Fruit fly (Drosophila melanogaster) whole organism, embryonic: ENCODE results near the gene CG32706.

Experiments used
- ATbp ChIP-seq: fragments of 200-800 bp; sonication (Bioruptor generic); optimal IDR thresholded peaks from 2 replicates; lab custom pipeline; 2017; ENCODE audit warnings: missing biosample characterization, mild to moderate bottlenecking, missing genetic modification characterization, missing genetic modification reagents
- Abd-B ChIP-seq: fragments of 200-800 bp; sonication (Bioruptor generic); optimal IDR thresholded peaks from 2 replicates; lab custom pipeline; 2018; ENCODE audit warnings: missing biosample characterization, mild to moderate bottlenecking, missing genetic modification characterization, moderate library complexity
- Atf-2 ChIP-seq: fragments of 200-800 bp; sonication (Bioruptor generic); optimal IDR thresholded peaks from 2 replicates; lab custom pipeline; 2016; ENCODE audit warnings: missing biosample characterization, missing genetic modification characterization
- B-H1 ChIP-seq: fragments of 200-800 bp; sonication (Bioruptor generic); IDR thresholded peaks from 3 replicates; pipeline ENCODE4 v1.3.6; 2022; ENCODE audit warnings: missing biosample characterization, missing genetic modification characterization
- CG10654 ChIP-seq: fragments of 200-800 bp; sonication (Bioruptor generic); optimal IDR thresholded peaks from 2 replicates; lab custom pipeline; 2016; ENCODE audit warnings: missing biosample characterization, missing genetic modification characterization
- CG11456 ChIP-seq: fragments of 200-800 bp; sonication (Bioruptor generic); IDR thresholded peaks from 3 replicates; pipeline ENCODE4 v1.3.6; 2022; ENCODE audit warnings: missing biosample characterization, missing genetic modification characterization
- CG12104 ChIP-seq: fragments of 200-800 bp; sonication (Bioruptor generic); optimal IDR thresholded peaks from 3 replicates; lab custom pipeline; 2016; ENCODE audit warnings: missing biosample characterization, missing genetic modification characterization
- CG12219 ChIP-seq: fragments of 200-800 bp; sonication (Bioruptor generic); optimal IDR thresholded peaks from 3 replicates; lab custom pipeline; 2018; ENCODE audit warnings: missing biosample characterization, mild to moderate bottlenecking, missing genetic modification characterization
- CG13775 ChIP-seq: fragments of 200-800 bp; sonication (Bioruptor generic); optimal IDR thresholded peaks from 3 replicates; lab custom pipeline; 2017; ENCODE audit warnings: missing biosample characterization, mild to moderate bottlenecking, missing genetic modification characterization
- CG1602 ChIP-seq: fragments of 200-800 bp; sonication (Bioruptor generic); optimal IDR thresholded peaks from 3 replicates; lab custom pipeline; 2016; ENCODE audit warnings: missing biosample characterization, missing genetic modification characterization
- CG17328 ChIP-seq: fragments of 200-800 bp; sonication (Bioruptor generic); IDR thresholded peaks from 2 replicates; pipeline ENCODE4 v1.3.6; 2022; ENCODE audit warnings: missing biosample characterization, missing genetic modification characterization
- CG17359 ChIP-seq: fragments of 200-800 bp; sonication (Bioruptor generic); optimal IDR thresholded peaks from 3 replicates; lab custom pipeline; 2018; ENCODE audit warnings: missing biosample characterization, mild to moderate bottlenecking, missing genetic modification characterization, moderate library complexity
- CG17802 ChIP-seq: fragments of 200-800 bp; sonication (Bioruptor generic); optimal IDR thresholded peaks from 2 replicates; lab custom pipeline; 2018; ENCODE audit warnings: missing biosample characterization, mild to moderate bottlenecking, missing genetic modification characterization, moderate library complexity
- CG30020 ChIP-seq: fragments of 200-800 bp; optimal IDR thresholded peaks from 2 replicates; lab custom pipeline; 2019; ENCODE audit warnings: missing biosample characterization, mild to moderate bottlenecking, missing genetic modification characterization, moderate library complexity
- CG30431 ChIP-seq: fragments of 200-800 bp; sonication (Bioruptor generic); optimal IDR thresholded peaks from 2 replicates; lab custom pipeline; 2017; ENCODE audit warnings: missing biosample characterization, missing genetic modification characterization
- CG31365 ChIP-seq: fragments of 200-800 bp; sonication (Bioruptor generic); optimal IDR thresholded peaks from 2 replicates; lab custom pipeline; 2018; ENCODE audit warnings: missing biosample characterization, mild to moderate bottlenecking, missing genetic modification characterization
- CG34376 ChIP-seq: fragments of 200-800 bp; sonication (Bioruptor generic); optimal IDR thresholded peaks from 2 replicates; lab custom pipeline; 2018; ENCODE audit warnings: missing biosample characterization, mild to moderate bottlenecking, missing genetic modification characterization
- CG34422 ChIP-seq: fragments of 200-800 bp; sonication (Bioruptor generic); IDR thresholded peaks from 3 replicates; pipeline ENCODE4 v1.3.6; 2022; ENCODE audit warnings: missing biosample characterization, missing genetic modification characterization
- CG42726 ChIP-seq: fragments of 200-800 bp; sonication (Bioruptor generic); IDR thresholded peaks from 2 replicates; pipeline ENCODE4 v1.3.6; 2022; ENCODE audit warnings: missing biosample characterization, missing genetic modification characterization; ENCODE audit not compliant: partially characterized antibody
- CG4617 ChIP-seq: fragments of 200-800 bp; sonication (Bioruptor generic); optimal IDR thresholded peaks from 3 replicates; lab custom pipeline; 2016; ENCODE audit warnings: missing biosample characterization, missing genetic modification characterization, borderline replicate concordance
- CG4707 ChIP-seq: fragments of 200-800 bp; sonication (Bioruptor generic); optimal IDR thresholded peaks from 2 replicates; lab custom pipeline; 2018; ENCODE audit warnings: missing biosample characterization, mild to moderate bottlenecking, missing genetic modification characterization, moderate library complexity
- CG4820 ChIP-seq: fragments of 200-800 bp; sonication (Bioruptor generic); optimal IDR thresholded peaks from 3 replicates; lab custom pipeline; 2016; ENCODE audit warnings: missing biosample characterization, missing genetic modification characterization
- CG6654 ChIP-seq: fragments of 200-800 bp; sonication (Bioruptor generic); optimal IDR thresholded peaks from 2 replicates; lab custom pipeline; 2017; ENCODE audit warnings: missing biosample characterization, mild to moderate bottlenecking, missing genetic modification characterization
- CG6689 ChIP-seq: fragments of 200-800 bp; sonication (Bioruptor generic); IDR thresholded peaks from 2 replicates; pipeline ENCODE4 v1.3.6; 2022; ENCODE audit warnings: missing biosample characterization, missing genetic modification characterization
- CG6765 ChIP-seq: fragments of 200-800 bp; sonication (Bioruptor generic); optimal IDR thresholded peaks from 3 replicates; lab custom pipeline; 2017; ENCODE audit warnings: missing biosample characterization, mild to moderate bottlenecking, missing genetic modification characterization
- CG8281 ChIP-seq: fragments of 200-800 bp; sonication (Bioruptor generic); optimal IDR thresholded peaks from 2 replicates; lab custom pipeline; 2018; ENCODE audit warnings: missing biosample characterization, mild to moderate bottlenecking, missing genetic modification characterization, moderate library complexity
- CG8290 ChIP-seq, 3 experiments: fragments of 200-800 bp; sonication (Bioruptor generic); optimal IDR thresholded peaks; 2 replicates each; lab custom pipeline; 2016 to 2019; ENCODE audit warnings: missing biosample characterization in 3 of 3, missing genetic modification characterization in 3 of 3, mild to moderate bottlenecking in 2 of 3, moderate library complexity in 1 of 3
- D ChIP-seq, 2 experiments: fragments of 200-800 bp in 1 of 2; fragments of >200 bp in 1 of 2; sonication (Bioruptor generic) in 1 of 2; optimal IDR thresholded peaks; 2 replicates in 1 of 2; 3 replicates in 1 of 2; lab custom pipeline; 2017; ENCODE audit warnings: mild to moderate bottlenecking in 1 of 2, missing biosample characterization in 1 of 2, missing genetic modification characterization in 1 of 2, missing genetic modification reagents in 1 of 2
- Dll ChIP-seq: fragments of 200-800 bp; sonication (Bioruptor generic); IDR thresholded peaks from 4 replicates; pipeline ENCODE4 v1.3.6; 2022; ENCODE audit warnings: missing biosample characterization, missing genetic modification characterization; ENCODE audit not compliant: partially characterized antibody
- Dref ChIP-seq: fragments of 200-800 bp; sonication (Bioruptor generic); IDR thresholded peaks from 2 replicates; pipeline ENCODE4 v1.3.6; 2022; ENCODE audit warnings: missing biosample characterization, missing genetic modification characterization
- E2f1 ChIP-seq: fragments of 200-800 bp; sonication (Bioruptor generic); IDR thresholded peaks from 2 replicates; pipeline ENCODE4 v1.3.6; 2022; ENCODE audit warnings: missing biosample characterization, missing genetic modification characterization
- Gug ChIP-seq: fragments of 200-800 bp; sonication (Bioruptor generic); IDR thresholded peaks from 4 replicates; pipeline ENCODE4 v1.3.6; 2022; ENCODE audit warnings: missing biosample characterization, missing genetic modification characterization
- HLH54F ChIP-seq: fragments of 200-800 bp; sonication (Bioruptor generic); optimal IDR thresholded peaks from 3 replicates; lab custom pipeline; 2016; ENCODE audit warnings: missing biosample characterization, missing genetic modification characterization
- Hey ChIP-seq: fragments of 200-800 bp; sonication (Bioruptor generic); optimal IDR thresholded peaks from 3 replicates; lab custom pipeline; 2018; ENCODE audit warnings: missing biosample characterization, mild to moderate bottlenecking, missing genetic modification characterization
- Hr3 ChIP-seq: fragments of 200-800 bp; sonication (Bioruptor generic); optimal IDR thresholded peaks from 3 replicates; lab custom pipeline; 2016; ENCODE audit warnings: missing biosample characterization, missing genetic modification characterization
- Six4 ChIP-seq: fragments of 200-800 bp; sonication (Bioruptor generic); optimal IDR thresholded peaks from 2 replicates; lab custom pipeline; 2016; ENCODE audit warnings: missing biosample characterization, missing genetic modification characterization
- bigmax ChIP-seq: fragments of 200-800 bp; sonication (Bioruptor generic); optimal IDR thresholded peaks from 2 replicates; lab custom pipeline; 2018; ENCODE audit warnings: missing biosample characterization, mild to moderate bottlenecking, missing genetic modification characterization
- br ChIP-seq: fragments of >200 bp; optimal IDR thresholded peaks from 2 replicates; lab custom pipeline; 2017
- crp ChIP-seq, 2 experiments: fragments of 200-800 bp; sonication (Bioruptor generic); optimal IDR thresholded peaks; 2 replicates in 1 of 2; 3 replicates in 1 of 2; lab custom pipeline; 2017; ENCODE audit warnings: missing biosample characterization in 2 of 2, missing genetic modification characterization in 2 of 2, mild to moderate bottlenecking in 1 of 2, moderate library complexity in 1 of 2
- dysf ChIP-seq: fragments of 200-800 bp; sonication (Bioruptor generic); IDR thresholded peaks from 3 replicates; pipeline ENCODE4 v1.3.6; 2022; ENCODE audit warnings: missing biosample characterization, missing genetic modification characterization
- fu2 ChIP-seq: fragments of 200-800 bp; sonication (Bioruptor generic); optimal IDR thresholded peaks from 2 replicates; lab custom pipeline; 2016; ENCODE audit warnings: missing biosample characterization, missing genetic modification characterization
- gem ChIP-seq: fragments of 200-800 bp; sonication (Bioruptor generic); optimal IDR thresholded peaks from 2 replicates; lab custom pipeline; 2019; ENCODE audit warnings: missing biosample characterization, mild to moderate bottlenecking, missing genetic modification characterization, moderate library complexity
- gsb ChIP-seq: fragments of 200-800 bp; sonication (Bioruptor generic); IDR thresholded peaks from 2 replicates; pipeline ENCODE4 v1.3.6; 2022; ENCODE audit warnings: missing biosample characterization, missing genetic modification characterization
- ham ChIP-seq: fragments of 200-800 bp; sonication (Bioruptor generic); IDR thresholded peaks from 2 replicates; pipeline ENCODE4 v1.3.6; 2022; ENCODE audit warnings: missing biosample characterization, missing genetic modification characterization
- jigr1 ChIP-seq: fragments of 200-800 bp; sonication (Bioruptor generic); IDR thresholded peaks from 3 replicates; pipeline ENCODE4 v1.3.6; 2022; ENCODE audit warnings: missing biosample characterization, missing genetic modification characterization
- sd ChIP-seq: fragments of 200-800 bp; sonication (Bioruptor generic); optimal IDR thresholded peaks from 3 replicates; lab custom pipeline; 2018; ENCODE audit warnings: missing biosample characterization, mild to moderate bottlenecking, missing genetic modification characterization, moderate library complexity
- sisA ChIP-seq: fragments of 200-800 bp; sonication (Bioruptor generic); IDR thresholded peaks from 2 replicates; pipeline ENCODE4 v1.3.6; 2022; ENCODE audit warnings: missing biosample characterization, missing genetic modification characterization
- stwl ChIP-seq: fragments of 200-800 bp; sonication (Bioruptor generic); optimal IDR thresholded peaks from 3 replicates; lab custom pipeline; 2018; ENCODE audit warnings: missing biosample characterization, mild to moderate bottlenecking, missing genetic modification characterization, moderate library complexity
- vfl ChIP-seq: fragments of 200-800 bp; sonication (Bioruptor generic); optimal IDR thresholded peaks from 2 replicates; lab custom pipeline; 2016; ENCODE audit warnings: missing biosample characterization, missing genetic modification characterization
- z ChIP-seq: fragments of 200-800 bp; sonication (Bioruptor generic); IDR thresholded peaks from 3 replicates; pipeline ENCODE4 v1.3.6; 2022; ENCODE audit warnings: missing biosample characterization, missing genetic modification characterization
- zf30C ChIP-seq: fragments of 200-800 bp; sonication (Bioruptor generic); optimal IDR thresholded peaks from 3 replicates; lab custom pipeline; 2018; ENCODE audit warnings: missing biosample characterization, mild to moderate bottlenecking, missing genetic modification characterization

CG32706 gene

DNA sequence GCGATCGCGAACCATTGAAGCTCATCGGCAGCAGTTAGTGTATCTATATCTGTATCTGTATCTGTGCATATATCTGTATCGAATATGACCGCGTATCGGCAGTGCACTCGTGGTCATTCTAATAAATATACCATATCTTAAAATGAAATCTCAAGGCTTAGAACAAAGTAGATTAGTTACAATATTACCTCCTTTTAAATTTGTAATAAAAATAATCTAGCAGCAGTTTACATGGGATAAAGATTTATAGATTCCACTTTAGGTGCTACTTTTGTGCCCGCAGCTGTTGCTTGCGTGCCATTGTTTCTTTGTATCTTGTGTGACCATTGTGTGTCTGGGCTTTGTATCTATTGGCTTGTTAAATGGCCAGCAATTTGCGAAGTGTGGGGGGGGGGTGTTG is 26.9 kb upstream of the CG32706 start (continued):
- no peak for TF ChIP-seq fu2 (GFP tag; lab: Kevin White, UChicago)
- peak; percentile 87 for TF ChIP-seq gem
- TF ChIP-seq CG34376 (GFP tag; lab: Kevin White, UChicago), result no peak
- TF ChIP-seq HLH54F, result peak; percentile 29
- TF ChIP-seq Hey, result no peak
- TF ChIP-seq CG34422 (GFP tag; lab: Robert Waterston, UW), result peak; percentile 64; the same call in 1 of the 3 replicates
- peak; percentile 28 for TF ChIP-seq CG31365 (tag; lab: Kevin White, UChicago)
- TF ChIP-seq Six4 (GFP tag; lab: Kevin White, UChicago), result peak; percentile 58
- TF ChIP-seq CG10654 (GFP tag; lab: Kevin White, UChicago), result peak; percentile 58
- TF ChIP-seq B-H1 (GFP tag; lab: Robert Waterston, UW), result peak; percentile 58
- peak; percentile 74 for TF ChIP-seq ATbp (GFP tag; lab: Kevin White, UChicago)
- peak; percentile 66 for TF ChIP-seq sisA (GFP tag; lab: Robert Waterston, UW)
- TF ChIP-seq Hr3 (GFP tag; lab: Kevin White, UChicago), result peak; percentile 59
- peak; percentile 24 for TF ChIP-seq Atf-2 (GFP tag; lab: Kevin White, UChicago)
- peak; percentile 87 for TF ChIP-seq CG17359
- TF ChIP-seq CG42726 (GFP tag; lab: Robert Waterston, UW), result no peak
- TF ChIP-seq jigr1 (GFP tag; lab: Robert Waterston, UW), result no peak
- no peak for TF ChIP-seq vfl
- TF ChIP-seq dysf (GFP tag; lab: Robert Waterston, UW), result peak; percentile 84
- peak; percentile 53 for TF ChIP-seq CG4820 (GFP tag; lab: Kevin White, UChicago)
- TF ChIP-seq crp (GFP tag; optimal IDR thresholded peaks at IDR 0.05; lab: Kevin White, UChicago), result peak in 1 of 2 experiments; percentile 21
- TF ChIP-seq CG4617 (GFP tag; lab: Kevin White, UChicago), result peak; percentile 13
- peak; percentile 25 for TF ChIP-seq CG30431 (GFP tag; lab: Kevin White, UChicago)
- no peak for TF ChIP-seq Dll (GFP tag; lab: Robert Waterston, UW)
- TF ChIP-seq bigmax, result no peak
- TF ChIP-seq CG17802 (tag; lab: Kevin White, UChicago), result peak; percentile 46
- TF ChIP-seq CG6654 (GFP tag; lab: Kevin White, UChicago), result peak; percentile 23
- TF ChIP-seq gsb, result peak; percentile 64
- TF ChIP-seq CG30020, result no peak
- peak; percentile 38 for TF ChIP-seq CG1602 (GFP tag; lab: Kevin White, UChicago)
- no peak for TF ChIP-seq Gug (GFP tag; lab: Robert Waterston, UW)
- peak; percentile 83 for TF ChIP-seq CG6689 (GFP tag; lab: Robert Waterston, UW)
- TF ChIP-seq D (optimal IDR thresholded peaks at IDR 0.05; lab: Kevin White, UChicago), result no peak
- peak; percentile 68 for TF ChIP-seq D (GFP tag; optimal IDR thresholded peaks at IDR 0.05; lab: Kevin White, UChicago)
- TF ChIP-seq sd (tag; lab: Kevin White, UChicago), result peak; percentile 62
- no peak for TF ChIP-seq br (lab: Kevin White, UChicago)
- TF ChIP-seq E2f1 (GFP tag; lab: Robert Waterston, UW), result peak; percentile 70
- TF ChIP-seq z (GFP tag; lab: Robert Waterston, UW), result no peak
- peak; percentile 82 for TF ChIP-seq CG12219
- TF ChIP-seq CG17328, result peak; percentile 81
- TF ChIP-seq CG8290 (GFP tag; optimal IDR thresholded peaks at IDR 0.05; lab: Kevin White, UChicago), result no peak
- no peak for TF ChIP-seq CG8290 (tag; optimal IDR thresholded peaks at IDR 0.05; lab: Kevin White, UChicago)
- TF ChIP-seq CG11456, result no peak
- no peak for TF ChIP-seq Abd-B (GFP tag; lab: Kevin White, UChicago)
- peak; percentile 54 for TF ChIP-seq CG12104
- TF ChIP-seq Dref (GFP tag; lab: Robert Waterston, UW), result no peak
- no peak for TF ChIP-seq ham (GFP tag; lab: Robert Waterston, UW)
- TF ChIP-seq stwl (tag; lab: Kevin White, UChicago), result no peak
- peak; percentile 33 for TF ChIP-seq CG8281 (tag; lab: Kevin White, UChicago)
- TF ChIP-seq zf30C, result no peak
- TF ChIP-seq CG13775, result no peak
- TF ChIP-seq CG4707, result peak; percentile 49
- no peak for TF ChIP-seq CG6765 (GFP tag; lab: Kevin White, UChicago)
